Worm (Caenorhabditis elegans) whole organism, L1 larva: Measurements from ENCODE around the gene coa-1.

ENCODE experiments used
- blmp-1 ChIP-seq: fragments of 150-350 bp; optimal IDR thresholded peaks from 2 replicates; lab custom pipeline; 2014; ENCODE audit warnings: missing biosample characterization, missing genetic modification characterization
- fkh-4 ChIP-seq: sonication (generic microtip); optimal IDR thresholded peaks from 2 replicates; lab custom pipeline; 2016; ENCODE audit warnings: missing compliant biosample characterization, missing genetic modification characterization, borderline replicate concordance
- lin-13 ChIP-seq: fragments of 150-350 bp; optimal IDR thresholded peaks from 2 replicates; lab custom pipeline; 2014; ENCODE audit warnings: missing biosample characterization, missing genetic modification reagents, missing genetic modification characterization
- lin-14 ChIP-seq: fragments of 200-800 bp; sonication (Bioruptor generic); optimal IDR thresholded peaks from 2 replicates; lab custom pipeline; 2018; ENCODE audit warnings: mild to moderate bottlenecking, missing genetic modification characterization, moderate library complexity, missing compliant biosample characterization
- lir-3 ChIP-seq: sonication (generic microtip); optimal IDR thresholded peaks from 2 replicates; lab custom pipeline; 2016; ENCODE audit warnings: mild to moderate bottlenecking, missing genetic modification characterization, moderate library complexity, missing compliant biosample characterization; ENCODE audit not compliant: poor library complexity
- nhr-11 ChIP-seq: fragments of 150-350 bp; optimal IDR thresholded peaks from 2 replicates; lab custom pipeline; 2014; ENCODE audit warnings: missing biosample characterization, missing genetic modification characterization
- nhr-47 ChIP-seq: sonication (generic microtip); optimal IDR thresholded peaks from 2 replicates; lab custom pipeline; 2016; ENCODE audit warnings: mild to moderate bottlenecking, missing genetic modification characterization, moderate library complexity, missing compliant biosample characterization
- nhr-76 ChIP-seq: sonication (generic microtip); optimal IDR thresholded peaks from 2 replicates; lab custom pipeline; 2017; ENCODE audit warnings: missing biosample characterization, missing genetic modification characterization
- snu-23 ChIP-seq: sonication (generic microtip); optimal IDR thresholded peaks from 2 replicates; lab custom pipeline; 2016; ENCODE audit warnings: missing genetic modification characterization, missing compliant biosample characterization
- sptf-1 ChIP-seq: fragments of 150-350 bp; optimal IDR thresholded peaks from 2 replicates; lab custom pipeline; 2014; ENCODE audit warnings: missing biosample characterization, missing genetic modification characterization
- tbx-2 ChIP-seq: sonication (generic microtip); optimal IDR thresholded peaks from 2 replicates; lab custom pipeline; 2016; ENCODE audit warnings: missing genetic modification characterization, missing compliant biosample characterization

DNA sequence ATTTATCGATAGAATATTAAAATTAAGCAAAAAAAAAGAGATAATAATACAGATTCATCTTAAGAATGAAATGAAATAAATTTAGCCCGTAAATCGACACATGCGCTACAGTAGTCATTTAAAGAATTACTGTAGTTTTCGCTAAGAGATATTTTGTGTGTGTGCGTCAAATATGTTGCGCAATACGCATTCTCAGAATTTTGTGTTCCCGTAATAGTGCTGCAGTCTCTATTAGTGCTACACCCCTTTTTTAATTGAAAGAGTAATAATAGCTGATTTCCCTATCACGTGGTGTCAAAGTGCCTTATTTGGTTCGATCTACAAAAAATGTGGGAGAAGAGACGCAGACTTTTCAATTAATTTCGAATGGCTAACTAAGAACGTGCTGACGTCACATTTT, 39.2 kb downstream of the coa-1 start:
- no peak for TF ChIP-seq snu-23 (GFP tag; lab: Kevin White, UChicago)
- no peak for TF ChIP-seq lir-3 (tag; lab: Kevin White, UChicago)
- TF ChIP-seq tbx-2: no peak
- TF ChIP-seq fkh-4 (tag; lab: Kevin White, UChicago): no peak
- no peak for TF ChIP-seq nhr-76 (tag; lab: Kevin White, UChicago)
- no peak for TF ChIP-seq sptf-1 (tag; lab: Kevin White, UChicago)
- TF ChIP-seq lin-13: no peak
- no peak for TF ChIP-seq nhr-11
- no peak for TF ChIP-seq lin-14 (GFP tag; lab: Kevin White, UChicago)
- no peak for TF ChIP-seq blmp-1 (tag; lab: Kevin White, UChicago)
- no peak for TF ChIP-seq nhr-47 (tag; lab: Kevin White, UChicago)
